Fruit fly (Drosophila melanogaster) whole organism, embryonic: Measurements from ENCODE around the gene PGRP-LE.

Experiments used
- Atf6 ChIP-seq: fragments of 200-800 bp; sonication (Bioruptor generic); IDR thresholded peaks from 2 replicates; pipeline ENCODE4 v1.3.6; 2022; ENCODE audit warnings: missing biosample characterization, missing genetic modification characterization
- B-H2 ChIP-seq: fragments of 200-800 bp; sonication (Bioruptor generic); optimal IDR thresholded peaks from 2 replicates; lab custom pipeline; 2018; ENCODE audit warnings: missing biosample characterization, mild to moderate bottlenecking, missing genetic modification characterization
- Bteb2 ChIP-seq: fragments of 200-800 bp; sonication (Bioruptor generic); optimal IDR thresholded peaks from 2 replicates; lab custom pipeline; 2016; ENCODE audit warnings: missing biosample characterization, missing genetic modification characterization
- CG10431 ChIP-seq: fragments of 200-800 bp; sonication (Bioruptor generic); optimal IDR thresholded peaks from 3 replicates; lab custom pipeline; 2018; ENCODE audit warnings: missing biosample characterization, mild to moderate bottlenecking, missing genetic modification characterization
- CG10979 ChIP-seq: fragments of 200-800 bp; sonication (Bioruptor generic); optimal IDR thresholded peaks from 2 replicates; lab custom pipeline; 2018; ENCODE audit warnings: missing biosample characterization, mild to moderate bottlenecking, missing genetic modification characterization, moderate library complexity
- CG11085 ChIP-seq: fragments of 200-800 bp; sonication (Bioruptor generic); IDR thresholded peaks from 2 replicates; pipeline ENCODE4 v1.3.6; 2022; ENCODE audit warnings: missing biosample characterization, missing genetic modification characterization
- CG11398 ChIP-seq: fragments of 200-800 bp; sonication (Bioruptor generic); optimal IDR thresholded peaks from 2 replicates; lab custom pipeline; 2016; ENCODE audit warnings: missing biosample characterization, missing genetic modification characterization
- CG13296 ChIP-seq: fragments of 200-800 bp; sonication (Bioruptor generic); optimal IDR thresholded peaks from 3 replicates; lab custom pipeline; 2018; ENCODE audit warnings: missing biosample characterization, mild to moderate bottlenecking, missing genetic modification characterization
- CG1529 ChIP-seq: fragments of 200-800 bp; sonication (Bioruptor generic); optimal IDR thresholded peaks from 3 replicates; lab custom pipeline; 2018; ENCODE audit warnings: missing biosample characterization, missing genetic modification characterization
- CG16863 ChIP-seq: fragments of 200-800 bp; sonication (Bioruptor generic); optimal IDR thresholded peaks from 3 replicates; lab custom pipeline; 2016; ENCODE audit warnings: missing biosample characterization, missing genetic modification characterization
- CG17328 ChIP-seq: fragments of 200-800 bp; sonication (Bioruptor generic); IDR thresholded peaks from 2 replicates; pipeline ENCODE4 v1.3.6; 2022; ENCODE audit warnings: missing biosample characterization, missing genetic modification characterization
- CG17359 ChIP-seq: fragments of 200-800 bp; sonication (Bioruptor generic); optimal IDR thresholded peaks from 3 replicates; lab custom pipeline; 2018; ENCODE audit warnings: missing biosample characterization, mild to moderate bottlenecking, missing genetic modification characterization, moderate library complexity
- CG17802 ChIP-seq: fragments of 200-800 bp; sonication (Bioruptor generic); optimal IDR thresholded peaks from 2 replicates; lab custom pipeline; 2018; ENCODE audit warnings: missing biosample characterization, mild to moderate bottlenecking, missing genetic modification characterization, moderate library complexity
- CG17829 ChIP-seq: fragments of 200-800 bp; optimal IDR thresholded peaks from 2 replicates; lab custom pipeline; 2019; ENCODE audit warnings: missing biosample characterization, mild to moderate bottlenecking, missing genetic modification characterization, moderate library complexity
- CG33213 ChIP-seq: fragments of 200-800 bp; sonication (Bioruptor generic); optimal IDR thresholded peaks from 3 replicates; lab custom pipeline; 2016; ENCODE audit warnings: missing biosample characterization, missing genetic modification characterization
- CG33557 ChIP-seq: fragments of 200-800 bp; sonication (Bioruptor generic); optimal IDR thresholded peaks from 2 replicates; lab custom pipeline; 2019; ENCODE audit warnings: missing biosample characterization, mild to moderate bottlenecking, missing genetic modification characterization, moderate library complexity
- CG42726 ChIP-seq: fragments of 200-800 bp; sonication (Bioruptor generic); IDR thresholded peaks from 2 replicates; pipeline ENCODE4 v1.3.6; 2022; ENCODE audit warnings: missing biosample characterization, missing genetic modification characterization; ENCODE audit not compliant: partially characterized antibody
- CG4360 ChIP-seq: fragments of 200-800 bp; sonication (Bioruptor generic); IDR thresholded peaks from 2 replicates; pipeline ENCODE4 v1.3.6; 2022; ENCODE audit warnings: missing biosample characterization, missing genetic modification characterization
- CG43689 ChIP-seq: fragments of 200-800 bp; sonication (Bioruptor generic); IDR thresholded peaks from 2 replicates; pipeline ENCODE4 v1.3.6; 2022; ENCODE audit warnings: missing biosample characterization, missing genetic modification characterization
- CG7786 ChIP-seq: fragments of 200-800 bp; sonication (Bioruptor generic); optimal IDR thresholded peaks from 2 replicates; lab custom pipeline; 2016; ENCODE audit warnings: missing biosample characterization, missing genetic modification characterization
- CG8478 ChIP-seq: fragments of >200 bp; optimal IDR thresholded peaks from 2 replicates; lab custom pipeline; 2018
- CkIIα-i1 ChIP-seq: fragments of 200-800 bp; sonication (Bioruptor generic); IDR thresholded peaks from 2 replicates; pipeline ENCODE4 v1.3.6; 2022; ENCODE audit warnings: missing biosample characterization, missing genetic modification characterization
- Dbx ChIP-seq: fragments of 200-800 bp; sonication (Bioruptor generic); IDR thresholded peaks from 3 replicates; pipeline ENCODE4 v1.3.6; 2022; ENCODE audit warnings: missing biosample characterization, missing genetic modification characterization
- Doc3 ChIP-seq: fragments of 200-800 bp; sonication (Bioruptor generic); IDR thresholded peaks from 3 replicates; pipeline ENCODE4 v1.3.6; 2022; ENCODE audit warnings: missing biosample characterization, missing genetic modification characterization; ENCODE audit not compliant: partially characterized antibody
- Drgx ChIP-seq: fragments of 200-800 bp; sonication (Bioruptor generic); IDR thresholded peaks from 2 replicates; pipeline ENCODE4 v1.3.6; 2022; ENCODE audit warnings: missing biosample characterization, missing genetic modification characterization
- ERR ChIP-seq: fragments of 200-800 bp; sonication (Bioruptor generic); optimal IDR thresholded peaks from 2 replicates; lab custom pipeline; 2016; ENCODE audit warnings: missing biosample characterization, missing genetic modification characterization
- NC2α ChIP-seq: fragments of 200-800 bp; sonication (Bioruptor generic); optimal IDR thresholded peaks from 2 replicates; lab custom pipeline; 2016; ENCODE audit warnings: missing biosample characterization, missing genetic modification characterization
- Oaz ChIP-seq: fragments of 200-800 bp; sonication (Bioruptor generic); IDR thresholded peaks from 2 replicates; pipeline ENCODE4 v1.3.6; 2022; ENCODE audit warnings: missing biosample characterization, missing genetic modification characterization
- PHDP ChIP-seq: fragments of 200-800 bp; sonication (Bioruptor generic); optimal IDR thresholded peaks from 3 replicates; lab custom pipeline; 2018; ENCODE audit warnings: missing biosample characterization, mild to moderate bottlenecking, missing genetic modification characterization, moderate library complexity
- Sry-δ ChIP-seq: fragments of 200-800 bp; sonication (Bioruptor generic); optimal IDR thresholded peaks from 2 replicates; lab custom pipeline; 2016; ENCODE audit warnings: missing biosample characterization, missing genetic modification characterization
- ase ChIP-seq: fragments of 200-800 bp; sonication (Bioruptor generic); IDR thresholded peaks from 3 replicates; pipeline ENCODE4 v1.3.6; 2022; ENCODE audit warnings: missing biosample characterization, missing genetic modification characterization
- ash1 ChIP-seq: fragments of 200-800 bp; sonication (Bioruptor generic); optimal IDR thresholded peaks from 2 replicates; lab custom pipeline; 2018; ENCODE audit warnings: missing biosample characterization, mild to moderate bottlenecking, missing genetic modification characterization
- da ChIP-seq: fragments of 200-800 bp; sonication (Bioruptor generic); optimal IDR thresholded peaks from 2 replicates; lab custom pipeline; 2016; ENCODE audit warnings: missing biosample characterization, missing genetic modification characterization
- disco-r ChIP-seq: fragments of 200-800 bp; sonication (Bioruptor generic); optimal IDR thresholded peaks from 2 replicates; lab custom pipeline; 2016; ENCODE audit warnings: missing biosample characterization, missing genetic modification characterization
- fd96Cb ChIP-seq: fragments of 200-800 bp; sonication (Bioruptor generic); optimal IDR thresholded peaks from 2 replicates; lab custom pipeline; 2018; ENCODE audit warnings: missing biosample characterization, mild to moderate bottlenecking, missing genetic modification characterization, moderate library complexity
- gsb ChIP-seq: fragments of 200-800 bp; sonication (Bioruptor generic); IDR thresholded peaks from 2 replicates; pipeline ENCODE4 v1.3.6; 2022; ENCODE audit warnings: missing biosample characterization, missing genetic modification characterization
- her ChIP-seq: fragments of 200-800 bp; sonication (Bioruptor generic); optimal IDR thresholded peaks from 2 replicates; lab custom pipeline; 2016; ENCODE audit warnings: missing biosample characterization, missing genetic modification characterization
- hkb ChIP-seq, 2 experiments: fragments of 200-800 bp in 1 of 2; fragments of >200 bp in 1 of 2; sonication (Bioruptor generic) in 1 of 2; IDR thresholded peaks in 1 of 2; optimal IDR thresholded peaks in 1 of 2; 2 replicates each; pipeline versions ENCODE4 v1.3.6 to Lab custom; 2017 to 2022; ENCODE audit warnings: missing biosample characterization in 1 of 2, missing genetic modification characterization in 1 of 2
- jumu ChIP-seq: fragments of 200-800 bp; sonication (Bioruptor generic); optimal IDR thresholded peaks from 3 replicates; lab custom pipeline; 2016; ENCODE audit warnings: missing biosample characterization, missing genetic modification characterization
- lab ChIP-seq: fragments of 200-800 bp; sonication (Bioruptor generic); optimal IDR thresholded peaks from 3 replicates; lab custom pipeline; 2017; ENCODE audit warnings: missing biosample characterization, missing genetic modification characterization, mild to moderate bottlenecking, moderate library complexity, missing genetic modification reagents
- lbe ChIP-seq: fragments of 200-800 bp; sonication (Bioruptor generic); optimal IDR thresholded peaks from 2 replicates; lab custom pipeline; 2016; ENCODE audit warnings: missing biosample characterization, mild to moderate bottlenecking, missing genetic modification characterization
- lov ChIP-seq, 2 experiments: fragments of 200-800 bp in 1 of 2; fragments of >200 bp in 1 of 2; sonication (Bioruptor generic) in 1 of 2; IDR thresholded peaks in 1 of 2; optimal IDR thresholded peaks in 1 of 2; 2 replicates in 1 of 2; 3 replicates in 1 of 2; pipeline versions ENCODE4 v1.3.6 to Lab custom; 2017 to 2022; ENCODE audit warnings: missing biosample characterization in 1 of 2, missing genetic modification characterization in 1 of 2
- nmo ChIP-seq: fragments of 200-800 bp; sonication (Bioruptor generic); optimal IDR thresholded peaks from 2 replicates; lab custom pipeline; 2018; ENCODE audit warnings: missing biosample characterization, mild to moderate bottlenecking, missing genetic modification characterization, moderate library complexity
- p53 ChIP-seq: fragments of 200-800 bp; sonication (Bioruptor generic); optimal IDR thresholded peaks from 2 replicates; lab custom pipeline; 2016; ENCODE audit warnings: missing biosample characterization, missing genetic modification characterization
- pho ChIP-seq: fragments of 200-800 bp; sonication (Bioruptor generic); optimal IDR thresholded peaks from 2 replicates; lab custom pipeline; 2016; ENCODE audit warnings: missing biosample characterization, missing genetic modification characterization
- phol ChIP-seq: fragments of 200-800 bp; sonication (Bioruptor generic); optimal IDR thresholded peaks from 3 replicates; lab custom pipeline; 2018; ENCODE audit warnings: missing biosample characterization, mild to moderate bottlenecking, missing genetic modification characterization, moderate library complexity
- pum ChIP-seq: fragments of 200-800 bp; sonication (Bioruptor generic); optimal IDR thresholded peaks from 2 replicates; lab custom pipeline; 2016; ENCODE audit warnings: missing biosample characterization, missing genetic modification characterization
- ranshi ChIP-seq: fragments of 200-800 bp; sonication (Bioruptor generic); IDR thresholded peaks from 2 replicates; pipeline ENCODE4 v1.3.6; 2022; ENCODE audit warnings: missing biosample characterization, missing genetic modification characterization
- slbo ChIP-seq: fragments of 200-800 bp; sonication (Bioruptor generic); IDR thresholded peaks from 2 replicates; pipeline ENCODE4 v1.3.6; 2022; ENCODE audit warnings: missing biosample characterization, missing genetic modification characterization
- slou ChIP-seq: fragments of 200-800 bp; sonication (Bioruptor generic); optimal IDR thresholded peaks from 3 replicates; lab custom pipeline; 2016; ENCODE audit warnings: missing biosample characterization, missing genetic modification characterization

The PGRP-LE gene

DNA sequence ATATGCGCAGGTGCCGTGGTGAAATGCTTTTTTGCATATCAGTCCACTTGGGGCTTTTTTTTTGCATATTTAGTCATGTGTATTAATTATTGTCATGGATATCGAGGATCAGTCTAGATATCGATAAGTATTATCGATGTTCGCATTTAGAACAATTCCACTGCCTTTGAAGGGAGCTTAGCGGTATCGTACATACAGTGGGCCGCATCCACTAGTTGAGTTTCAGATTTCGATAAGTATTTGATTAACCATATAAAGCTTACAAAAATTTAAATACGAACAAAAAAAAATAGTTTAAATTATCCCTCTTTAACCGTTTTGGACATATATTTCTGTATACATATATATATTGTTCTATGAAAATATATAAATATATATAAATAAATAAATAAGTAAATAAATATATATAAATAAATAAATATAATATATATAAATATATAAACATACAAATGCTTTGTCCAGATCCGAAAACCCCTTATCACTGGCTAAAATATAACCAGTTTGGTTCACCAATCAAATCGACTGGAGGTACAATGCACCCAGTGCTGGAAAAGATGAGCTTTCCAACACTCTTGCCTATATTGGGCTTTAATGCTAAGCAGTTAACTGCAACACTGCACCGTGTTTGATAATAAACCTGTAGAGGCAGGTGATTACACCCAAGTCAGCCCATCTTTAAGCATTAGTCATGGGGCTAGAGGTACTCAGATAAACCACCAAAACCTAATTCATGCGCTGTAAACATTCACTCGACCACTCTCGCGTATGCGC, 615 bp downstream of the PGRP-LE start (continued):
- TF ChIP-seq CG43689 (GFP tag; lab: Robert Waterston, UW) (no peak), da (GFP tag; lab: Kevin White, UChicago) (no peak), Atf6 (no peak), her (GFP tag; lab: Kevin White, UChicago) (no peak), lab (peak; percentile 10), CkIIα-i1 (no peak), CG33557 (GFP tag; lab: Kevin White, UChicago) (no peak), CG8478 (no peak), CG17328 (no peak), pum (GFP tag; lab: Kevin White, UChicago) (no peak), p53 (GFP tag; lab: Kevin White, UChicago) (no peak), nmo (peak; percentile 22), Dbx (GFP tag; lab: Robert Waterston, UW) (0 out of 3 replicates have a peak, but pooled peaks have one; percentile 16), gsb (GFP tag; lab: Robert Waterston, UW) (no peak), CG33213 (GFP tag; lab: Kevin White, UChicago) (no peak), CG11398 (GFP tag; lab: Kevin White, UChicago) (no peak), PHDP (tag; lab: Kevin White, UChicago) (peak; percentile 7), B-H2 (GFP tag; lab: Kevin White, UChicago) (peak; percentile 31), lbe (GFP tag; lab: Kevin White, UChicago) (no peak), Bteb2 (no peak), Drgx (GFP tag; lab: Robert Waterston, UW) (no peak), CG7786 (GFP tag; lab: Kevin White, UChicago) (no peak), CG16863 (no peak), Sry-δ (GFP tag; lab: Kevin White, UChicago) (peak; percentile 76), CG13296 (GFP tag; lab: Kevin White, UChicago) (peak; percentile 32), CG10431 (GFP tag; lab: Kevin White, UChicago) (no peak), Oaz (GFP tag; lab: Robert Waterston, UW) (no peak), slbo (GFP tag; lab: Robert Waterston, UW) (peak; percentile 41), CG11085 (no peak), CG42726 (GFP tag; lab: Robert Waterston, UW) (peak; percentile 32; the same call in 1 of the 2 replicates), Doc3 (GFP tag; lab: Robert Waterston, UW) (peak; percentile 64), CG10979 (tag; lab: Kevin White, UChicago) (peak; percentile 20), lov (optimal IDR thresholded peaks at IDR 0.05; lab: Kevin White, UChicago) (no peak), lov (GFP tag; IDR thresholded peaks at IDR 0.05; lab: Robert Waterston, UW) (no peak), ranshi (GFP tag; lab: Robert Waterston, UW) (0 out of 2 replicates have a peak, but pooled peaks have one; percentile 3), hkb (optimal IDR thresholded peaks at IDR 0.05; lab: Kevin White, UChicago) (no peak), hkb (GFP tag; IDR thresholded peaks at IDR 0.05; lab: Robert Waterston, UW) (no peak), ase (GFP tag; lab: Robert Waterston, UW) (no peak), slou (no peak), ash1 (GFP tag; lab: Kevin White, UChicago) (no peak), fd96Cb (no peak), jumu (GFP tag; lab: Kevin White, UChicago) (no peak), ERR (GFP tag; lab: Kevin White, UChicago) (no peak), CG17359 (tag; lab: Kevin White, UChicago) (no peak), pho (GFP tag; lab: Kevin White, UChicago) (no peak), CG17802 (tag; lab: Kevin White, UChicago) (peak; percentile 53), phol (tag; lab: Kevin White, UChicago) (peak; percentile 43), CG4360 (GFP tag; lab: Robert Waterston, UW) (no peak), disco-r (GFP tag; lab: Kevin White, UChicago) (no peak), CG1529 (GFP tag; lab: Kevin White, UChicago) (no peak), CG17829 (peak; percentile 33), NC2α (GFP tag; lab: Kevin White, UChicago) (no peak)
